Fruit fly (Drosophila melanogaster) S2 (cell line): ENCODE data around the gene Cerk.

ENCODE experiments used
- CG8478 ChIP-seq: fragments of >200 bp; optimal IDR thresholded peaks from 2 replicates; lab custom pipeline; 2018
- CTCF ChIP-seq, 2 experiments: fragments of >200 bp; optimal IDR thresholded peaks; 2 replicates each; lab custom pipeline; 2018

- TF ChIP-seq CG8478 (no peak), CTCF (optimal IDR thresholded peaks at IDR 0.05; lab: Kevin White, UChicago) (no peak)
Measured at dm6 chr3R:5346707-5347323, 21.3 kb downstream of the Cerk start.
